Worm (Caenorhabditis elegans): Measurements from ENCODE around the gene psd-1.

ce11 chrIII:7297045-7297680 lies 22.0 kb upstream of the psd-1 start:
- no peak for TF ChIP-seq ets-4 (tag; optimal IDR thresholded peaks at IDR 0.05)
- no peak for TF ChIP-seq pha-2 (tag; optimal IDR thresholded peaks at IDR 0.05)
- no peak for TF ChIP-seq ama-1 (optimal IDR thresholded peaks at IDR 0.05)
